Worm (Caenorhabditis elegans) whole organism, L4 larva: Measurements from ENCODE around the gene ceh-21.

ENCODE experiments used
- D1046.2 ChIP-seq: fragments of 200-800 bp; sonication (Bioruptor generic); IDR thresholded peaks from 2 replicates; pipeline ENCODE4 v1.3.6; 2022; ENCODE audit warnings: missing genetic modification characterization, missing compliant biosample characterization
- F37D6.2 ChIP-seq: sonication (generic microtip); optimal IDR thresholded peaks from 2 replicates; lab custom pipeline; 2016; ENCODE audit warnings: mild to moderate bottlenecking, missing genetic modification characterization, missing compliant biosample characterization
- Y105C5A.15 ChIP-seq: fragments of 200-800 bp; sonication (Bioruptor generic); IDR thresholded peaks from 2 replicates; pipeline ENCODE4 v1.3.6; 2022; ENCODE audit warnings: missing genetic modification characterization, missing compliant biosample characterization
- aha-1 ChIP-seq: fragments of 150-350 bp; peaks from one replicate; lab custom pipeline; 2014; ENCODE audit warnings: missing biosample characterization, missing genetic modification characterization
- ama-1 ChIP-seq: fragments of 150-350 bp; optimal IDR thresholded peaks from 2 replicates; lab custom pipeline; 2014; ENCODE audit warnings: inconsistent platforms, mixed read lengths
- ceh-28 ChIP-seq: fragments of 150-350 bp; optimal IDR thresholded peaks from 2 replicates; lab custom pipeline; 2014; ENCODE audit warnings: missing biosample characterization, missing genetic modification reagents, missing genetic modification characterization
- ceh-62 ChIP-seq: sonication (generic microtip); optimal IDR thresholded peaks from 2 replicates; lab custom pipeline; 2017; ENCODE audit warnings: missing biosample characterization, missing genetic modification characterization
- ces-1 ChIP-seq: fragments of 150-350 bp; sonication (generic microtip); optimal IDR thresholded peaks from 4 replicates; lab custom pipeline; 2014; ENCODE audit warnings: missing biosample characterization, missing genetic modification reagents, missing genetic modification characterization
- dmd-6 ChIP-seq: fragments of 200-800 bp; sonication (Bioruptor generic); IDR thresholded peaks from 2 replicates; pipeline ENCODE4 v1.3.6; 2022; ENCODE audit warnings: missing genetic modification reagents, missing genetic modification characterization, missing compliant biosample characterization
- dpl-1 ChIP-seq: fragments of 150-350 bp; optimal IDR thresholded peaks from 2 replicates; lab custom pipeline; 2014; ENCODE audit warnings: missing biosample characterization, missing genetic modification reagents, missing genetic modification characterization
- duxl-1 ChIP-seq: sonication (generic microtip); optimal IDR thresholded peaks from 2 replicates; lab custom pipeline; 2016; ENCODE audit warnings: mild to moderate bottlenecking, missing genetic modification characterization, moderate library complexity, missing compliant biosample characterization; ENCODE audit not compliant: poor library complexity
- egl-43 ChIP-seq: fragments of 200-800 bp; sonication (Bioruptor generic); IDR thresholded peaks from 2 replicates; pipeline ENCODE4 v1.3.6; 2022; ENCODE audit warnings: missing genetic modification reagents, missing genetic modification characterization, missing compliant biosample characterization
- fkh-10 ChIP-seq: fragments of 150-350 bp; optimal IDR thresholded peaks from 2 replicates; lab custom pipeline; 2014; ENCODE audit warnings: missing biosample characterization, missing genetic modification reagents, missing genetic modification characterization
- hif-1 ChIP-seq, 2 experiments: sonication (generic microtip); optimal IDR thresholded peaks; 2 replicates each; lab custom pipeline; 2016 to 2017; ENCODE audit warnings: missing compliant biosample characterization in 2 of 2, missing genetic modification characterization in 2 of 2, missing genetic modification reagents in 2 of 2, missing genotype in 2 of 2, mild to moderate bottlenecking in 1 of 2
- hlh-11 ChIP-seq: fragments of 200-800 bp; sonication (Bioruptor generic); optimal IDR thresholded peaks from 2 replicates; lab custom pipeline; 2018; ENCODE audit warnings: mild to moderate bottlenecking, missing genetic modification characterization, missing compliant biosample characterization
- hlh-30 ChIP-seq: sonication (generic microtip); optimal IDR thresholded peaks from 2 replicates; lab custom pipeline; 2017; ENCODE audit warnings: antibody characterized with exemption, mild to moderate bottlenecking, missing genetic modification characterization, missing compliant biosample characterization; ENCODE audit not compliant: insufficient read depth
- hmg-1.1 ChIP-seq: fragments of 200-800 bp; sonication (Bioruptor generic); IDR thresholded peaks from 2 replicates; pipeline ENCODE4 v1.3.6; 2022; ENCODE audit warnings: missing genetic modification reagents, missing genetic modification characterization, missing compliant biosample characterization
- lin-13 ChIP-seq: fragments of 150-350 bp; optimal IDR thresholded peaks from 2 replicates; lab custom pipeline; 2014; ENCODE audit warnings: missing biosample characterization, missing genetic modification reagents, missing genetic modification characterization
- lin-29 ChIP-seq: fragments of 200-800 bp; sonication (Bioruptor generic); IDR thresholded peaks from 2 replicates; pipeline ENCODE4 v1.3.6; 2022; ENCODE audit warnings: missing genetic modification reagents, missing genetic modification characterization, missing compliant biosample characterization
- lin-38 ChIP-seq: fragments of 200-800 bp; sonication (Bioruptor generic); IDR thresholded peaks from 2 replicates; pipeline ENCODE4 v1.3.6; 2022; ENCODE audit warnings: missing genetic modification reagents, missing genetic modification characterization, missing compliant biosample characterization
- lsy-2 ChIP-seq, 2 experiments: fragments of 150-350 bp in 1 of 2; sonication (generic microtip) in 1 of 2; optimal IDR thresholded peaks; 2 replicates each; lab custom pipeline; 2014 to 2017; ENCODE audit warnings: missing biosample characterization in 2 of 2, missing genetic modification characterization in 2 of 2
- madf-5 ChIP-seq, 2 experiments: fragments of 200-800 bp; sonication (Bioruptor generic); IDR thresholded peaks; 2 replicates each; pipeline ENCODE4 v1.3.6; 2022; ENCODE audit warnings: missing compliant biosample characterization in 2 of 2, missing genetic modification characterization in 2 of 2
- mdl-1 ChIP-seq, 2 experiments: fragments of 150-350 bp in 1 of 2; sonication (generic microtip) in 1 of 2; optimal IDR thresholded peaks; 2 replicates each; lab custom pipeline; 2014 to 2017; ENCODE audit warnings: missing biosample characterization in 2 of 2, missing genetic modification characterization in 2 of 2
- mdt-29 ChIP-seq: fragments of 200-800 bp; sonication (Bioruptor generic); IDR thresholded peaks from 2 replicates; pipeline ENCODE4 v1.3.6; 2022; ENCODE audit warnings: missing genetic modification reagents, missing genetic modification characterization, missing compliant biosample characterization
- mep-1 ChIP-seq: fragments of 150-350 bp; sonication (generic microtip); optimal IDR thresholded peaks from 3 replicates; lab custom pipeline; 2014; ENCODE audit warnings: missing biosample characterization, missing genetic modification characterization
- mes-2 ChIP-seq: sonication (generic microtip); optimal IDR thresholded peaks from 2 replicates; lab custom pipeline; 2016; ENCODE audit warnings: missing genotype, mild to moderate bottlenecking, missing genetic modification characterization, missing compliant biosample characterization; ENCODE audit not compliant: poor library complexity, severe bottlenecking
- mxl-3 ChIP-seq: fragments of 200-800 bp; sonication (Bioruptor generic); optimal IDR thresholded peaks from 2 replicates; lab custom pipeline; 2018; ENCODE audit warnings: mild to moderate bottlenecking, missing genetic modification characterization, missing compliant biosample characterization
- nhr-11 ChIP-seq: fragments of 150-350 bp; optimal IDR thresholded peaks from 2 replicates; lab custom pipeline; 2014; ENCODE audit warnings: missing biosample characterization, missing genetic modification characterization
- nhr-28 ChIP-seq: fragments of 150-350 bp; optimal IDR thresholded peaks from 2 replicates; lab custom pipeline; 2014; ENCODE audit warnings: missing biosample characterization, missing genetic modification characterization
- nhr-42 ChIP-seq: fragments of 200-800 bp; sonication (Bioruptor generic); IDR thresholded peaks from 2 replicates; pipeline ENCODE4 v1.3.6; 2022; ENCODE audit warnings: missing genetic modification characterization, missing compliant biosample characterization
- nhr-76 ChIP-seq: fragments of 150-350 bp; optimal IDR thresholded peaks from 2 replicates; lab custom pipeline; 2014; ENCODE audit warnings: missing biosample characterization, missing genetic modification characterization
- php-3 ChIP-seq: fragments of 200-800 bp; sonication (Bioruptor generic); IDR thresholded peaks from 2 replicates; pipeline ENCODE4 v1.3.6; 2022; ENCODE audit warnings: missing genetic modification reagents, missing genetic modification characterization, missing compliant biosample characterization
- rbr-2 ChIP-seq: sonication (generic microtip); optimal IDR thresholded peaks from 2 replicates; lab custom pipeline; 2016; ENCODE audit warnings: missing genotype, missing genetic modification characterization, missing compliant biosample characterization
- set-16 ChIP-seq: fragments of 200-800 bp; sonication (Bioruptor generic); IDR thresholded peaks from 2 replicates; pipeline ENCODE4 v1.3.6; 2022; ENCODE audit warnings: missing genetic modification reagents, missing genetic modification characterization, missing compliant biosample characterization
- skn-1 ChIP-seq: fragments of 150-350 bp; optimal IDR thresholded peaks from 2 replicates; lab custom pipeline; 2014; ENCODE audit warnings: missing biosample characterization, missing genetic modification characterization
- spr-1 ChIP-seq: sonication (generic microtip); optimal IDR thresholded peaks from 2 replicates; lab custom pipeline; 2016; ENCODE audit warnings: mild to moderate bottlenecking, missing genetic modification characterization, missing compliant biosample characterization
- unc-62 ChIP-seq, 3 experiments: fragments of 150-350 bp in 1 of 3; sonication (generic microtip); optimal IDR thresholded peaks in 2 of 3; peaks in 1 of 3; 1 replicate in 1 of 3; 2 replicates in 2 of 3; lab custom pipeline; 2014 to 2017; ENCODE audit warnings: missing biosample characterization in 3 of 3, missing genetic modification characterization in 3 of 3, missing genetic modification reagents in 3 of 3, missing genotype in 1 of 3
- vab-7 ChIP-seq: fragments of 200-800 bp; sonication (Bioruptor generic); IDR thresholded peaks from 2 replicates; pipeline ENCODE4 v1.3.6; 2022; ENCODE audit warnings: missing genetic modification reagents, missing genetic modification characterization, missing compliant biosample characterization
- zag-1 ChIP-seq: fragments of 150-350 bp; optimal IDR thresholded peaks from 2 replicates; lab custom pipeline; 2014; ENCODE audit warnings: missing biosample characterization, missing genetic modification characterization
- zfp-2 ChIP-seq: sonication (generic microtip); optimal IDR thresholded peaks from 2 replicates; lab custom pipeline; 2016; ENCODE audit warnings: mild to moderate bottlenecking, missing genetic modification characterization, missing compliant biosample characterization
- zip-11 ChIP-seq: fragments of 200-800 bp; sonication (Bioruptor generic); IDR thresholded peaks from 2 replicates; pipeline ENCODE4 v1.3.6; 2022; ENCODE audit warnings: missing genetic modification characterization, missing compliant biosample characterization
- zip-2 ChIP-seq: fragments of 150-350 bp; optimal IDR thresholded peaks from 2 replicates; lab custom pipeline; 2014; ENCODE audit warnings: missing biosample characterization, missing genetic modification characterization

ceh-21 gene

DNA sequence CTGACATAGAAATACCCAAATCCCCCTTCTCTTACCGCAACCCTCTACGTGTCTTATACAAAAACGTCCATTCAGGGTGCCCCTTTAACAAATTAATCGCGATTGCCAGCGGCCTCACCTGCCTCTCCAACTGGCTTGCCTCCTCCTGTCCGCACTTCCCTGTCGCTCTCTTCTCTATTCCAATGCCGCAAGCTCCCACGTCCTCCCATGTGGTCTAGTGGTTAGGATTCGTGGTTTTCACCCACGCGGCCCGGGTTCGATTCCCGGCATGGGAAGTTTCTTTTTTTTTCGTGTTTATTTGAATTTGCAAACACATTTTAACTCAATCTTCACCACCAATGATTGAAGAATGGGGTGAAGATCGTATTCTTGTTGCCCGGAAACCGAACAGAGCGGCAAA lies 6.1 kb upstream of the ceh-21 start (continued):
- no peak for TF ChIP-seq skn-1
- TF ChIP-seq mes-2 (tag; lab: Kevin White, UChicago): peak; percentile 80
- TF ChIP-seq madf-5 (GFP tag; IDR thresholded peaks at IDR 0.05; lab: Robert Waterston, UW): peak; percentile 62 to 85; a peak in 3 of 4 replicates
- no peak for TF ChIP-seq zfp-2 (tag; lab: Kevin White, UChicago)
- peak; percentile 28 for TF ChIP-seq lin-13
- TF ChIP-seq zip-11: no peak
- TF ChIP-seq ceh-62 (tag; lab: Kevin White, UChicago): no peak
- peak; percentile 51 for TF ChIP-seq spr-1 (tag; lab: Kevin White, UChicago)
- TF ChIP-seq hif-1 (tag; optimal IDR thresholded peaks at IDR 0.05; lab: Kevin White, UChicago): no peak
- no peak for TF ChIP-seq zip-2 (tag; lab: Kevin White, UChicago)
- no peak for TF ChIP-seq D1046.2 (GFP tag; lab: Robert Waterston, UW)
- no peak for TF ChIP-seq lin-29

- TF ChIP-seq ceh-62 (tag; lab: Kevin White, UChicago) (no peak), nhr-42 (GFP tag; lab: Robert Waterston, UW) (no peak), zag-1 (no peak), lin-13 (no peak), dmd-6 (GFP tag; lab: Robert Waterston, UW) (no peak), ceh-28 (tag; lab: Kevin White, UChicago) (no peak), mxl-3 (GFP tag; lab: Kevin White, UChicago) (no peak), aha-1 (no peak)
Observed at ce11 chrX:1857777-1858176, 5.2 kb upstream of the ceh-21 start.

ce11 chrX:1856160-1856559 lies 3.6 kb upstream of the ceh-21 start, which contains the start of gene ceh-39:
TSS of gene ceh-39 (minus strand) at chrX:1856172.
- TF ChIP-seq ces-1: no peak
- peak; percentile 48 for TF ChIP-seq duxl-1 (tag; lab: Kevin White, UChicago)
- TF ChIP-seq nhr-28: no peak
- TF ChIP-seq aha-1: peak; percentile 86
- peak; percentile 25 for TF ChIP-seq nhr-11
- TF ChIP-seq hlh-11 (tag; lab: Kevin White, UChicago): peak; percentile 35
- TF ChIP-seq set-16 (GFP tag; lab: Robert Waterston, UW): peak; percentile 75
- TF ChIP-seq hlh-30 (tag; lab: Kevin White, UChicago): peak; percentile 41
- TF ChIP-seq hif-1 (tag; optimal IDR thresholded peaks at IDR 0.05; lab: Kevin White, UChicago): peak in 1 of 2 experiments; percentile 32
- peak; percentile 69 for TF ChIP-seq rbr-2 (tag; lab: Kevin White, UChicago)
- TF ChIP-seq lin-38 (GFP tag; lab: Robert Waterston, UW): peak; percentile 85
- TF ChIP-seq unc-62 (GFP tag; optimal IDR thresholded peaks at IDR 0.05 in 1 of 2; lab: Kevin White, UChicago): peak in 1 of 2 experiments; percentile 7
- no peak for TF ChIP-seq unc-62 (tag; optimal IDR thresholded peaks at IDR 0.05; lab: Kevin White, UChicago)
- no peak for TF ChIP-seq ama-1 (lab: Kevin White, UChicago)
- TF ChIP-seq egl-43: no peak
- TF ChIP-seq mdt-29 (GFP tag; lab: Robert Waterston, UW): no peak
- no peak for TF ChIP-seq ceh-62 (tag; lab: Kevin White, UChicago)
- TF ChIP-seq hmg-1.1: peak; percentile 68
- TF ChIP-seq vab-7 (GFP tag; lab: Robert Waterston, UW): 0 out of 2 replicates have a peak, but pooled peaks have one; percentile 46
- no peak for TF ChIP-seq lsy-2 (tag; optimal IDR thresholded peaks at IDR 0.05; lab: Kevin White, UChicago)
- TF ChIP-seq nhr-42 (GFP tag; lab: Robert Waterston, UW): 0 out of 2 replicates have a peak, but pooled peaks have one; percentile 31
- TF ChIP-seq mes-2 (tag; lab: Kevin White, UChicago): peak; percentile 62
- TF ChIP-seq php-3 (GFP tag; lab: Robert Waterston, UW): no peak
- peak in 1 of 2 experiments; percentile 41 for TF ChIP-seq mdl-1 (tag; optimal IDR thresholded peaks at IDR 0.05; lab: Kevin White, UChicago)
- peak; percentile 42 for TF ChIP-seq fkh-10 (GFP tag; lab: Kevin White, UChicago)
- no peak for TF ChIP-seq nhr-76
- 0 out of 2 replicates have a peak, but pooled peaks have one; percentile 8 for TF ChIP-seq Y105C5A.15 (GFP tag; lab: Robert Waterston, UW)
- TF ChIP-seq F37D6.2 (tag; lab: Kevin White, UChicago): peak; percentile 14
- TF ChIP-seq dpl-1 (GFP tag; lab: Kevin White, UChicago): peak; percentile 69
- peak; percentile 70 for TF ChIP-seq mep-1
